Worm (Caenorhabditis elegans) whole organism, L3 larva: Measurements from ENCODE around the gene wht-6.

ENCODE experiments used
- ceh-16 ChIP-seq: sonication (generic microtip); optimal IDR thresholded peaks from 2 replicates; lab custom pipeline; 2017; ENCODE audit warnings: missing biosample characterization, missing genetic modification characterization
- elt-3 ChIP-seq, 3 experiments: fragments of 150-350 bp in 1 of 3; sonication (generic microtip) in 2 of 3; optimal IDR thresholded peaks; 2 replicates in 2 of 3; 4 replicates in 1 of 3; lab custom pipeline; 2014 to 2017; ENCODE audit warnings: missing biosample characterization in 3 of 3, missing genetic modification characterization in 3 of 3
- hmg-11 ChIP-seq: sonication (generic microtip); optimal IDR thresholded peaks from 2 replicates; lab custom pipeline; 2016; ENCODE audit warnings: missing genetic modification characterization, missing compliant biosample characterization
- nfya-1 ChIP-seq: sonication (generic microtip); optimal IDR thresholded peaks from 2 replicates; lab custom pipeline; 2017; ENCODE audit warnings: missing genetic modification characterization, mild to moderate bottlenecking, missing compliant biosample characterization, antibody characterized with exemption, moderate library complexity; ENCODE audit not compliant: insufficient read depth
- nhr-67 ChIP-seq: fragments of 150-350 bp; optimal IDR thresholded peaks from 2 replicates; lab custom pipeline; 2014; ENCODE audit warnings: missing biosample characterization, missing genetic modification characterization
- nhr-77 ChIP-seq: fragments of 150-350 bp; optimal IDR thresholded peaks from 2 replicates; lab custom pipeline; 2014; ENCODE audit warnings: missing biosample characterization, missing genetic modification characterization
- pha-4 ChIP-seq: fragments of 150-350 bp; optimal IDR thresholded peaks from 2 replicates; lab custom pipeline; 2014; ENCODE audit warnings: missing biosample characterization, missing genetic modification reagents, missing genetic modification characterization
- sea-2 ChIP-seq: fragments of 150-350 bp; sonication (generic microtip); optimal IDR thresholded peaks from 4 replicates; lab custom pipeline; 2014; ENCODE audit warnings: missing biosample characterization, missing genetic modification reagents, missing genetic modification characterization
- skn-1 ChIP-seq: fragments of 150-350 bp; optimal IDR thresholded peaks from 2 replicates; lab custom pipeline; 2014; ENCODE audit warnings: missing biosample characterization, missing genetic modification characterization
- snpc-4 ChIP-seq: fragments of 150-350 bp; optimal IDR thresholded peaks from 2 replicates; lab custom pipeline; 2014; ENCODE audit warnings: missing biosample characterization, missing genetic modification characterization
- tbx-2 ChIP-seq: sonication (generic microtip); optimal IDR thresholded peaks from 2 replicates; lab custom pipeline; 2016; ENCODE audit warnings: mild to moderate bottlenecking, missing genetic modification characterization, missing compliant biosample characterization
- zag-1 ChIP-seq: fragments of 150-350 bp; optimal IDR thresholded peaks from 2 replicates; lab custom pipeline; 2014; ENCODE audit warnings: missing biosample characterization, missing genetic modification characterization

DNA sequence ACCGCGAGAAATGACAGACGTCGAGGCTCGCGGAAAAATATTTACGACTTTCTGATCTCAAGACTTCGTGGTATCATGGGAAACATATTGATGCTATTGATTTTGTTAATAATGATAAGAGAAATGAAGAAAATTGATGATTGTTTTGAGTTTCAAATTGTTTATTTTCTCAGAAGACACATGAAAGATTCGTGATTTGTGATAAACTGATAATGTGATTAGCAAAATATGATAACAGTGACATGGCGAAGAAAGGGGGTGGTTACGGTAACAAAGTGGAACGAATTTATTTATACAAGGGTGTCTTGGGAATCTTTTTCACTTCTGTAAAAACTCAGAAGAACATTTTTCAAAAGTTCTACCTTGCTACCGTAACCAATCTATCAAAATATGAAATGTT is 37.8 kb downstream of the wht-6 start:
- no peak for TF ChIP-seq nhr-77 (tag; lab: Kevin White, UChicago)
- no peak for TF ChIP-seq zag-1 (tag; lab: Kevin White, UChicago)
- TF ChIP-seq ceh-16 (tag; lab: Kevin White, UChicago) = no peak
- TF ChIP-seq snpc-4 = no peak
- TF ChIP-seq nhr-67 (tag; lab: Kevin White, UChicago) = no peak
- no peak for TF ChIP-seq pha-4 (tag; lab: Kevin White, UChicago)
- TF ChIP-seq skn-1 (tag; lab: Kevin White, UChicago) = no peak
- TF ChIP-seq hmg-11 (tag; lab: Kevin White, UChicago) = no peak
- TF ChIP-seq sea-2 = no peak
- no peak for TF ChIP-seq nfya-1
- TF ChIP-seq elt-3 (tag; optimal IDR thresholded peaks at IDR 0.05; lab: Kevin White, UChicago) = no peak
- no peak for TF ChIP-seq tbx-2
